Fruit fly (Drosophila melanogaster) whole organism, embryonic: ENCODE data around the gene Atg2.

ENCODE experiments used
- ATbp ChIP-seq: fragments of 200-800 bp; sonication (Bioruptor generic); optimal IDR thresholded peaks from 2 replicates; lab custom pipeline; 2017; ENCODE audit warnings: missing biosample characterization, mild to moderate bottlenecking, missing genetic modification characterization, missing genetic modification reagents
- Adf1 ChIP-seq: fragments of 200-800 bp; sonication (Bioruptor generic); IDR thresholded peaks from 2 replicates; pipeline ENCODE4 v1.3.6; 2022; ENCODE audit warnings: missing biosample characterization, missing genetic modification characterization
- Atf-2 ChIP-seq: fragments of 200-800 bp; sonication (Bioruptor generic); optimal IDR thresholded peaks from 2 replicates; lab custom pipeline; 2016; ENCODE audit warnings: missing biosample characterization, missing genetic modification characterization
- BtbVII ChIP-seq: fragments of 200-800 bp; sonication (Bioruptor generic); optimal IDR thresholded peaks from 3 replicates; lab custom pipeline; 2017; ENCODE audit warnings: missing biosample characterization, mild to moderate bottlenecking, missing genetic modification characterization
- CG1233 ChIP-seq: fragments of 200-800 bp; sonication (Bioruptor generic); optimal IDR thresholded peaks from 4 replicates; lab custom pipeline; 2018; ENCODE audit warnings: missing biosample characterization, mild to moderate bottlenecking, missing genetic modification characterization
- CG12942 ChIP-seq: fragments of 200-800 bp; sonication (Bioruptor generic); optimal IDR thresholded peaks from 3 replicates; lab custom pipeline; 2016; ENCODE audit warnings: missing biosample characterization, missing genetic modification characterization
- CG14014 ChIP-seq: fragments of 200-800 bp; sonication (Bioruptor generic); IDR thresholded peaks from 2 replicates; pipeline ENCODE4 v1.3.6; 2022; ENCODE audit warnings: missing biosample characterization, missing genetic modification characterization
- CG14050 ChIP-seq: fragments of 200-800 bp; sonication (Bioruptor generic); IDR thresholded peaks from 3 replicates; pipeline ENCODE4 v1.3.6; 2022; ENCODE audit warnings: missing biosample characterization, missing genetic modification characterization
- CG15269 ChIP-seq: fragments of 200-800 bp; sonication (Bioruptor generic); optimal IDR thresholded peaks from 2 replicates; lab custom pipeline; 2018; ENCODE audit warnings: missing biosample characterization, mild to moderate bottlenecking, missing genetic modification characterization, moderate library complexity
- CG16779 ChIP-seq: fragments of 200-800 bp; sonication (Bioruptor generic); IDR thresholded peaks from 2 replicates; pipeline ENCODE4 v1.3.6; 2022; ENCODE audit warnings: missing biosample characterization, missing genetic modification characterization
- CG2199 ChIP-seq: fragments of 200-800 bp; sonication (Bioruptor generic); IDR thresholded peaks from 3 replicates; pipeline ENCODE4 v1.3.6; 2022; ENCODE audit warnings: missing biosample characterization, missing genetic modification characterization
- CG31388 ChIP-seq: fragments of 200-800 bp; sonication (Bioruptor generic); optimal IDR thresholded peaks from 2 replicates; lab custom pipeline; 2016; ENCODE audit warnings: missing biosample characterization, missing genetic modification characterization
- CG3726 ChIP-seq: fragments of 200-800 bp; sonication (Bioruptor generic); IDR thresholded peaks from 3 replicates; pipeline ENCODE4, ENCODE4 v1.3.6; 2022; ENCODE audit warnings: missing biosample characterization, missing genetic modification characterization
- CG3995 ChIP-seq: fragments of 200-800 bp; sonication (Bioruptor generic); optimal IDR thresholded peaks from 3 replicates; lab custom pipeline; 2016; ENCODE audit warnings: missing biosample characterization, missing genetic modification characterization
- CG6254 ChIP-seq: fragments of 200-800 bp; sonication (Bioruptor generic); optimal IDR thresholded peaks from 3 replicates; lab custom pipeline; 2017; ENCODE audit warnings: mild to moderate bottlenecking, missing biosample characterization, missing genetic modification reagents, missing genetic modification characterization
- CG7839 ChIP-seq: fragments of 200-800 bp; sonication (Bioruptor generic); optimal IDR thresholded peaks from 3 replicates; lab custom pipeline; 2018; ENCODE audit warnings: missing biosample characterization, mild to moderate bottlenecking, missing genetic modification characterization, moderate library complexity
- CG8388 ChIP-seq: fragments of 200-800 bp; sonication (Bioruptor generic); optimal IDR thresholded peaks from 2 replicates; lab custom pipeline; 2019; ENCODE audit warnings: missing biosample characterization, mild to moderate bottlenecking, missing genetic modification characterization, moderate library complexity
- CG8944 ChIP-seq: fragments of 200-800 bp; sonication (Bioruptor generic); optimal IDR thresholded peaks from 3 replicates; lab custom pipeline; 2016; ENCODE audit warnings: missing biosample characterization, missing genetic modification characterization
- CG9797 ChIP-seq: fragments of 200-800 bp; sonication (Bioruptor generic); optimal IDR thresholded peaks from 3 replicates; lab custom pipeline; 2018; ENCODE audit warnings: missing biosample characterization, mild to moderate bottlenecking, missing genetic modification characterization
- CG9817 ChIP-seq: fragments of 200-800 bp; sonication (Bioruptor generic); optimal IDR thresholded peaks from 2 replicates; lab custom pipeline; 2018; ENCODE audit warnings: missing biosample characterization, mild to moderate bottlenecking, missing genetic modification characterization, moderate library complexity
- CoRest ChIP-seq: fragments of 200-800 bp; sonication (Bioruptor generic); optimal IDR thresholded peaks from 3 replicates; lab custom pipeline; 2018; ENCODE audit warnings: missing biosample characterization, mild to moderate bottlenecking, missing genetic modification characterization, moderate library complexity
- E2f2 ChIP-seq: fragments of 200-800 bp; sonication (Bioruptor generic); IDR thresholded peaks from 2 replicates; pipeline ENCODE4 v1.3.6; 2022; ENCODE audit warnings: missing biosample characterization, missing genetic modification characterization
- Ets65A ChIP-seq: fragments of 200-800 bp; sonication (Bioruptor generic); peaks from one replicate; lab custom pipeline; 2016; ENCODE audit warnings: missing biosample characterization, missing genetic modification characterization
- Fer2 ChIP-seq: fragments of 200-800 bp; sonication (Bioruptor generic); optimal IDR thresholded peaks from 2 replicates; lab custom pipeline; 2018; ENCODE audit warnings: missing biosample characterization, mild to moderate bottlenecking, missing genetic modification characterization, moderate library complexity
- Hey ChIP-seq: fragments of 200-800 bp; sonication (Bioruptor generic); optimal IDR thresholded peaks from 3 replicates; lab custom pipeline; 2018; ENCODE audit warnings: missing biosample characterization, mild to moderate bottlenecking, missing genetic modification characterization
- Hr51 ChIP-seq, 2 experiments: fragments of 200-800 bp; sonication (Bioruptor generic); optimal IDR thresholded peaks; 2 replicates in 1 of 2; 3 replicates in 1 of 2; lab custom pipeline; 2016 to 2018; ENCODE audit warnings: missing biosample characterization in 2 of 2, missing genetic modification characterization in 2 of 2, mild to moderate bottlenecking in 1 of 2, moderate library complexity in 1 of 2
- Neu2 ChIP-seq: fragments of 200-800 bp; sonication (Bioruptor generic); optimal IDR thresholded peaks from 3 replicates; lab custom pipeline; 2016; ENCODE audit warnings: missing biosample characterization, missing genetic modification characterization, borderline replicate concordance
- Ptx1 ChIP-seq: fragments of 200-800 bp; sonication (Bioruptor generic); IDR thresholded peaks from 2 replicates; pipeline ENCODE4 v1.3.6; 2022; ENCODE audit warnings: missing biosample characterization, missing genetic modification characterization
- Ravus ChIP-seq: fragments of 200-800 bp; sonication (Bioruptor generic); IDR thresholded peaks from 2 replicates; pipeline ENCODE4 v1.3.6; 2022; ENCODE audit warnings: missing biosample characterization, missing genetic modification characterization
- Scr ChIP-seq: fragments of 200-800 bp; sonication (Bioruptor generic); IDR thresholded peaks from 2 replicates; pipeline ENCODE4 v1.3.6; 2022; ENCODE audit warnings: missing biosample characterization, missing genetic modification characterization; ENCODE audit not compliant: partially characterized antibody
- Sry-β ChIP-seq: fragments of 200-800 bp; sonication (Bioruptor generic); optimal IDR thresholded peaks from 2 replicates; lab custom pipeline; 2018; ENCODE audit warnings: missing biosample characterization, mild to moderate bottlenecking, missing genetic modification characterization, moderate library complexity
- TFAM ChIP-seq: fragments of 200-800 bp; sonication (Bioruptor generic); optimal IDR thresholded peaks from 2 replicates; lab custom pipeline; 2017; ENCODE audit warnings: missing biosample characterization, missing genetic modification characterization, inconsistent platforms
- Taf1 ChIP-seq: fragments of 200-800 bp; sonication (Bioruptor generic); IDR thresholded peaks from 2 replicates; pipeline ENCODE4 v1.3.6; 2022; ENCODE audit warnings: missing biosample characterization, missing genetic modification characterization
- Usf ChIP-seq: fragments of 200-800 bp; sonication (Bioruptor generic); optimal IDR thresholded peaks from 2 replicates; lab custom pipeline; 2017; ENCODE audit warnings: missing genotype, missing biosample characterization, missing genetic modification characterization
- amos ChIP-seq: fragments of 200-800 bp; sonication (Bioruptor generic); IDR thresholded peaks from 2 replicates; pipeline ENCODE4 v1.3.6; 2022; ENCODE audit warnings: missing biosample characterization, missing genetic modification characterization; ENCODE audit not compliant: partially characterized antibody
- bcd ChIP-seq: fragments of 200-800 bp; sonication (Bioruptor generic); optimal IDR thresholded peaks from 2 replicates; lab custom pipeline; 2017; ENCODE audit warnings: missing biosample characterization, mild to moderate bottlenecking, missing genetic modification characterization
- chn ChIP-seq: fragments of 200-800 bp; sonication (Bioruptor generic); optimal IDR thresholded peaks from 2 replicates; lab custom pipeline; 2016; ENCODE audit warnings: missing biosample characterization, missing genetic modification characterization
- dmrt11E ChIP-seq: fragments of 200-800 bp; sonication (Bioruptor generic); optimal IDR thresholded peaks from 3 replicates; lab custom pipeline; 2018; ENCODE audit warnings: missing biosample characterization, mild to moderate bottlenecking, missing genetic modification characterization, moderate library complexity
- esg ChIP-seq: fragments of 200-800 bp; sonication (Bioruptor generic); conservative IDR thresholded peaks from 2 replicates; pipeline ENCODE4 v1.3.6; 2022; ENCODE audit warnings: missing biosample characterization, missing genetic modification characterization
- gsb ChIP-seq: fragments of 200-800 bp; sonication (Bioruptor generic); IDR thresholded peaks from 2 replicates; pipeline ENCODE4 v1.3.6; 2022; ENCODE audit warnings: missing biosample characterization, missing genetic modification characterization
- hb ChIP-seq: fragments of 200-800 bp; sonication (Bioruptor generic); IDR thresholded peaks from 3 replicates; pipeline ENCODE4 v1.3.6; 2022; ENCODE audit warnings: missing biosample characterization, missing genetic modification characterization; ENCODE audit not compliant: partially characterized antibody
- insv ChIP-seq, 2 experiments: fragments of 200-800 bp; sonication (Bioruptor generic); optimal IDR thresholded peaks; 3 replicates each; lab custom pipeline; 2016 to 2018; ENCODE audit warnings: missing biosample characterization in 2 of 2, missing genetic modification characterization in 2 of 2
- kni ChIP-seq: fragments of 200-800 bp; sonication (Bioruptor generic); optimal IDR thresholded peaks from 3 replicates; lab custom pipeline; 2017; ENCODE audit warnings: mild to moderate bottlenecking, missing biosample characterization, missing genetic modification reagents, missing genetic modification characterization
- mld ChIP-seq: fragments of 200-800 bp; sonication (Bioruptor generic); IDR thresholded peaks from 3 replicates; pipeline ENCODE4 v1.3.6; 2022; ENCODE audit warnings: missing biosample characterization, missing genetic modification characterization; ENCODE audit not compliant: partially characterized antibody
- org-1 ChIP-seq: fragments of 200-800 bp; sonication (Bioruptor generic); optimal IDR thresholded peaks from 2 replicates; lab custom pipeline; 2017; ENCODE audit warnings: missing biosample characterization, missing genetic modification characterization
- pan ChIP-seq, 4 experiments: fragments of >200 bp in 3 of 4; fragments of 200-800 bp in 1 of 4; sonication (Bioruptor generic) in 1 of 4; optimal IDR thresholded peaks in 3 of 4; IDR thresholded peaks in 1 of 4; 2 replicates each; pipeline versions ENCODE4 v1.3.6 to Lab custom; 2017 to 2022; ENCODE audit warnings: missing biosample characterization in 2 of 4, missing genetic modification characterization in 2 of 4, mixed read lengths in 1 of 4
- pnt ChIP-seq: fragments of 200-800 bp; sonication (Bioruptor generic); optimal IDR thresholded peaks from 3 replicates; lab custom pipeline; 2016; ENCODE audit warnings: missing biosample characterization, missing genetic modification characterization
- ssp ChIP-seq: fragments of 200-800 bp; sonication (Bioruptor generic); IDR thresholded peaks from 2 replicates; pipeline ENCODE4 v1.3.6; 2022; ENCODE audit warnings: missing biosample characterization, missing genetic modification characterization
- tx ChIP-seq: fragments of 200-800 bp; sonication (Bioruptor generic); optimal IDR thresholded peaks from 2 replicates; lab custom pipeline; 2016; ENCODE audit warnings: missing biosample characterization, missing genetic modification characterization
- unpg ChIP-seq: fragments of 200-800 bp; sonication (Bioruptor generic); optimal IDR thresholded peaks from 3 replicates; lab custom pipeline; 2018; ENCODE audit warnings: missing biosample characterization, mild to moderate bottlenecking, missing genetic modification characterization, moderate library complexity

Gene Atg2

dm6 chr3L:2808278-2808892, 34.2 kb downstream of the Atg2 start (continued):
- TF ChIP-seq hb (GFP tag; lab: Robert Waterston, UW) (no peak), Usf (GFP tag; lab: Kevin White, UChicago) (no peak), CG3726 (GFP tag; lab: Robert Waterston, UW) (no peak), gsb (no peak), Ravus (GFP tag; lab: Robert Waterston, UW) (no peak), Ets65A (GFP tag; lab: Kevin White, UChicago) (no peak), CG12942 (no peak), CG9797 (GFP tag; lab: Kevin White, UChicago) (no peak), CG16779 (no peak), org-1 (GFP tag; lab: Kevin White, UChicago) (no peak), pnt (GFP tag; lab: Kevin White, UChicago) (no peak), dmrt11E (tag; lab: Kevin White, UChicago) (no peak), CG31388 (no peak), Hey (tag; lab: Kevin White, UChicago) (no peak), CG14014 (GFP tag; lab: Robert Waterston, UW) (no peak), ssp (GFP tag; lab: Robert Waterston, UW) (no peak), Fer2 (tag; lab: Kevin White, UChicago) (no peak), mld (GFP tag; lab: Robert Waterston, UW) (no peak), pan (optimal IDR thresholded peaks at IDR 0.05; lab: Kevin White, UChicago) (no peak), pan (GFP tag; optimal IDR thresholded peaks at IDR 0.05 in 1 of 2, IDR thresholded peaks at IDR 0.05 in 1 of 2) (no peak), Hr51 (GFP tag; optimal IDR thresholded peaks at IDR 0.05; lab: Kevin White, UChicago) (no peak), CG9817 (no peak), Atf-2 (GFP tag; lab: Kevin White, UChicago) (no peak), insv (GFP tag; optimal IDR thresholded peaks at IDR 0.05; lab: Kevin White, UChicago) (no peak), CG15269 (tag; lab: Kevin White, UChicago) (no peak), bcd (GFP tag; lab: Kevin White, UChicago) (no peak), CoRest (tag; lab: Kevin White, UChicago) (no peak), CG8944 (no peak), Scr (GFP tag; lab: Robert Waterston, UW) (no peak), CG8388 (GFP tag; lab: Kevin White, UChicago) (no peak), BtbVII (GFP tag; lab: Kevin White, UChicago) (no peak), CG6254 (no peak), Sry-β (GFP tag; lab: Kevin White, UChicago) (no peak), amos (GFP tag; lab: Robert Waterston, UW) (no peak), ATbp (GFP tag; lab: Kevin White, UChicago) (no peak), unpg (GFP tag; lab: Kevin White, UChicago) (peak; percentile 11), CG3995 (GFP tag; lab: Kevin White, UChicago) (no peak), CG1233 (GFP tag; lab: Kevin White, UChicago) (no peak), Adf1 (GFP tag; lab: Robert Waterston, UW) (no peak), Neu2 (no peak), TFAM (GFP tag; lab: Kevin White, UChicago) (no peak), CG2199 (GFP tag; lab: Robert Waterston, UW) (peak; percentile 48; the same call in 1 of the 3 replicates), CG7839 (tag; lab: Kevin White, UChicago) (no peak), CG14050 (GFP tag; lab: Robert Waterston, UW) (no peak), Taf1 (GFP tag; lab: Robert Waterston, UW) (no peak), Ptx1 (GFP tag; lab: Robert Waterston, UW) (no peak), tx (GFP tag; lab: Kevin White, UChicago) (no peak), esg (GFP tag; lab: Robert Waterston, UW) (no peak), chn (GFP tag; lab: Kevin White, UChicago) (no peak), E2f2 (GFP tag; lab: Robert Waterston, UW) (no peak), kni (GFP tag; lab: Kevin White, UChicago) (peak; percentile 45)
